Fruit fly (Drosophila melanogaster) whole organism, embryonic: ENCODE data around the gene EndoGI.

ENCODE experiments used
- ATbp ChIP-seq: fragments of 200-800 bp; sonication (Bioruptor generic); optimal IDR thresholded peaks from 2 replicates; lab custom pipeline; 2017; ENCODE audit warnings: missing biosample characterization, mild to moderate bottlenecking, missing genetic modification characterization, missing genetic modification reagents
- Blimp-1 ChIP-seq: fragments of 200-800 bp; sonication (Bioruptor generic); optimal IDR thresholded peaks from 3 replicates; lab custom pipeline; 2018; ENCODE audit warnings: missing biosample characterization, missing genetic modification characterization, mild to moderate bottlenecking, moderate library complexity, missing genetic modification reagents
- C15 ChIP-seq: fragments of 200-800 bp; sonication (Bioruptor generic); IDR thresholded peaks from 3 replicates; pipeline ENCODE4 v1.3.6; 2022; ENCODE audit warnings: missing biosample characterization, missing genetic modification characterization
- CG10431 ChIP-seq: fragments of 200-800 bp; sonication (Bioruptor generic); optimal IDR thresholded peaks from 3 replicates; lab custom pipeline; 2018; ENCODE audit warnings: missing biosample characterization, mild to moderate bottlenecking, missing genetic modification characterization
- CG11504 ChIP-seq: fragments of 200-800 bp; sonication (Bioruptor generic); optimal IDR thresholded peaks from 3 replicates; lab custom pipeline; 2019; ENCODE audit warnings: missing biosample characterization, mild to moderate bottlenecking, missing genetic modification characterization, moderate library complexity
- CG12942 ChIP-seq: fragments of 200-800 bp; sonication (Bioruptor generic); optimal IDR thresholded peaks from 3 replicates; lab custom pipeline; 2016; ENCODE audit warnings: missing biosample characterization, missing genetic modification characterization
- CG13894 ChIP-seq: fragments of 200-800 bp; sonication (Bioruptor generic); optimal IDR thresholded peaks from 3 replicates; lab custom pipeline; 2018; ENCODE audit warnings: missing biosample characterization, mild to moderate bottlenecking, missing genetic modification characterization, moderate library complexity
- CG15073 ChIP-seq: fragments of 200-800 bp; sonication (Bioruptor generic); optimal IDR thresholded peaks from 2 replicates; lab custom pipeline; 2016; ENCODE audit warnings: missing biosample characterization, missing genetic modification characterization
- CG16813 ChIP-seq: fragments of 200-800 bp; sonication (Bioruptor generic); IDR thresholded peaks from 3 replicates; pipeline ENCODE4 v1.3.6; 2022; ENCODE audit warnings: missing biosample characterization, missing genetic modification characterization; ENCODE audit not compliant: partially characterized antibody
- CG17361 ChIP-seq: fragments of 200-800 bp; sonication (Bioruptor generic); IDR thresholded peaks from 3 replicates; pipeline ENCODE4 v1.3.6; 2022; ENCODE audit warnings: missing biosample characterization, missing genetic modification characterization
- CG18476 ChIP-seq: fragments of 200-800 bp; sonication (Bioruptor generic); optimal IDR thresholded peaks from 2 replicates; lab custom pipeline; 2016; ENCODE audit warnings: missing biosample characterization, mild to moderate bottlenecking, missing genetic modification characterization
- CG18764 ChIP-seq: fragments of 200-800 bp; sonication (Bioruptor generic); optimal IDR thresholded peaks from 3 replicates; lab custom pipeline; 2016; ENCODE audit warnings: missing biosample characterization, missing genetic modification characterization
- CG31441 ChIP-seq: fragments of 200-800 bp; sonication (Bioruptor generic); IDR thresholded peaks from 2 replicates; pipeline ENCODE4 v1.3.6; 2022; ENCODE audit warnings: missing biosample characterization, missing genetic modification characterization
- CG3281 ChIP-seq: fragments of 200-800 bp; sonication (Bioruptor generic); optimal IDR thresholded peaks from 3 replicates; lab custom pipeline; 2017; ENCODE audit warnings: missing biosample characterization, mild to moderate bottlenecking, missing genetic modification characterization
- CG33557 ChIP-seq: fragments of 200-800 bp; sonication (Bioruptor generic); optimal IDR thresholded peaks from 2 replicates; lab custom pipeline; 2019; ENCODE audit warnings: missing biosample characterization, mild to moderate bottlenecking, missing genetic modification characterization, moderate library complexity
- CG34376 ChIP-seq: fragments of 200-800 bp; sonication (Bioruptor generic); optimal IDR thresholded peaks from 2 replicates; lab custom pipeline; 2018; ENCODE audit warnings: missing biosample characterization, mild to moderate bottlenecking, missing genetic modification characterization
- CG4617 ChIP-seq: fragments of 200-800 bp; sonication (Bioruptor generic); optimal IDR thresholded peaks from 3 replicates; lab custom pipeline; 2016; ENCODE audit warnings: missing biosample characterization, missing genetic modification characterization, borderline replicate concordance
- CG4854 ChIP-seq: fragments of 200-800 bp; sonication (Bioruptor generic); optimal IDR thresholded peaks from 2 replicates; lab custom pipeline; 2016; ENCODE audit warnings: missing biosample characterization, missing genetic modification characterization, inconsistent platforms
- CG7839 ChIP-seq: fragments of 200-800 bp; sonication (Bioruptor generic); optimal IDR thresholded peaks from 3 replicates; lab custom pipeline; 2018; ENCODE audit warnings: missing biosample characterization, mild to moderate bottlenecking, missing genetic modification characterization, moderate library complexity
- CG9437 ChIP-seq: fragments of 200-800 bp; sonication (Bioruptor generic); optimal IDR thresholded peaks from 2 replicates; lab custom pipeline; 2018; ENCODE audit warnings: missing biosample characterization, mild to moderate bottlenecking, missing genetic modification characterization
- CG9817 ChIP-seq: fragments of 200-800 bp; sonication (Bioruptor generic); optimal IDR thresholded peaks from 2 replicates; lab custom pipeline; 2018; ENCODE audit warnings: missing biosample characterization, mild to moderate bottlenecking, missing genetic modification characterization, moderate library complexity
- D ChIP-seq, 2 experiments: fragments of 200-800 bp in 1 of 2; fragments of >200 bp in 1 of 2; sonication (Bioruptor generic) in 1 of 2; optimal IDR thresholded peaks; 2 replicates in 1 of 2; 3 replicates in 1 of 2; lab custom pipeline; 2017; ENCODE audit warnings: mild to moderate bottlenecking in 1 of 2, missing biosample characterization in 1 of 2, missing genetic modification characterization in 1 of 2, missing genetic modification reagents in 1 of 2
- E2f1 ChIP-seq: fragments of 200-800 bp; sonication (Bioruptor generic); IDR thresholded peaks from 2 replicates; pipeline ENCODE4 v1.3.6; 2022; ENCODE audit warnings: missing biosample characterization, missing genetic modification characterization
- Fer3 ChIP-seq: fragments of 200-800 bp; sonication (Bioruptor generic); optimal IDR thresholded peaks from 2 replicates; lab custom pipeline; 2018; ENCODE audit warnings: missing biosample characterization, mild to moderate bottlenecking, missing genetic modification characterization, moderate library complexity
- H15 ChIP-seq: fragments of 200-800 bp; sonication (Bioruptor generic); IDR thresholded peaks from 3 replicates; pipeline ENCODE4 v1.3.6; 2022; ENCODE audit warnings: missing biosample characterization, missing genetic modification characterization
- Hand ChIP-seq: fragments of 200-800 bp; sonication (Bioruptor generic); optimal IDR thresholded peaks from 2 replicates; lab custom pipeline; 2017; ENCODE audit warnings: mild to moderate bottlenecking, missing biosample characterization, missing genetic modification reagents, missing genetic modification characterization
- Hr39 ChIP-seq: fragments of >200 bp; optimal IDR thresholded peaks from 2 replicates; lab custom pipeline; 2017
- Hsf ChIP-seq: fragments of 200-800 bp; sonication (Bioruptor generic); optimal IDR thresholded peaks from 3 replicates; lab custom pipeline; 2016; ENCODE audit warnings: missing biosample characterization, missing genetic modification characterization
- Jarid2 ChIP-seq: fragments of 200-800 bp; sonication (Bioruptor generic); optimal IDR thresholded peaks from 3 replicates; lab custom pipeline; 2017; ENCODE audit warnings: mild to moderate bottlenecking, missing biosample characterization, missing genetic modification reagents, missing genetic modification characterization
- Lim3 ChIP-seq: fragments of 200-800 bp; sonication (Bioruptor generic); IDR thresholded peaks from 2 replicates; pipeline ENCODE4 v1.3.6; 2022; ENCODE audit warnings: missing biosample characterization, missing genetic modification characterization
- Med ChIP-seq: fragments of 200-800 bp; sonication (Bioruptor generic); peaks from one replicate; lab custom pipeline; 2016; ENCODE audit warnings: missing biosample characterization, missing genetic modification characterization, mild to moderate bottlenecking, inconsistent platforms, moderate library complexity
- Oaz ChIP-seq: fragments of 200-800 bp; sonication (Bioruptor generic); IDR thresholded peaks from 2 replicates; pipeline ENCODE4 v1.3.6; 2022; ENCODE audit warnings: missing biosample characterization, missing genetic modification characterization
- Side ChIP-seq: fragments of 200-800 bp; sonication (Bioruptor generic); optimal IDR thresholded peaks from 2 replicates; lab custom pipeline; 2016; ENCODE audit warnings: missing biosample characterization, missing genetic modification characterization
- Sry-δ ChIP-seq: fragments of 200-800 bp; sonication (Bioruptor generic); optimal IDR thresholded peaks from 2 replicates; lab custom pipeline; 2016; ENCODE audit warnings: missing biosample characterization, missing genetic modification characterization
- Trl ChIP-seq, 3 experiments: fragments of >200 bp in 2 of 3; fragments of 200-800 bp in 1 of 3; sonication (Bioruptor generic) in 1 of 3; optimal IDR thresholded peaks; 2 replicates in 1 of 3; 3 replicates in 2 of 3; lab custom pipeline; 2016 to 2017; ENCODE audit warnings: missing biosample characterization in 1 of 3, missing genetic modification characterization in 1 of 3
- amos ChIP-seq: fragments of 200-800 bp; sonication (Bioruptor generic); IDR thresholded peaks from 2 replicates; pipeline ENCODE4 v1.3.6; 2022; ENCODE audit warnings: missing biosample characterization, missing genetic modification characterization; ENCODE audit not compliant: partially characterized antibody
- ap ChIP-seq: fragments of 200-800 bp; sonication (Bioruptor generic); IDR thresholded peaks from 2 replicates; pipeline ENCODE4 v1.3.6; 2022; ENCODE audit warnings: missing biosample characterization, missing genetic modification characterization
- ara ChIP-seq: fragments of 200-800 bp; sonication (Bioruptor generic); IDR thresholded peaks from 2 replicates; pipeline ENCODE4 v1.3.6; 2022; ENCODE audit warnings: missing biosample characterization, missing genetic modification characterization
- ems ChIP-seq: fragments of 200-800 bp; sonication (Bioruptor generic); optimal IDR thresholded peaks from 3 replicates; lab custom pipeline; 2016; ENCODE audit warnings: missing biosample characterization, missing genetic modification characterization
- eve ChIP-seq, 2 experiments: fragments of >200 bp; optimal IDR thresholded peaks; 2 replicates each; lab custom pipeline; 2017; ENCODE audit warnings: missing biosample characterization in 2 of 2, missing genetic modification characterization in 2 of 2
- fd102C ChIP-seq: fragments of 200-800 bp; sonication (Bioruptor generic); optimal IDR thresholded peaks from 2 replicates; lab custom pipeline; 2018; ENCODE audit warnings: missing biosample characterization, mild to moderate bottlenecking, missing genetic modification characterization, moderate library complexity
- insv ChIP-seq, 2 experiments: fragments of 200-800 bp; sonication (Bioruptor generic); optimal IDR thresholded peaks; 3 replicates each; lab custom pipeline; 2016 to 2018; ENCODE audit warnings: missing biosample characterization in 2 of 2, missing genetic modification characterization in 2 of 2
- ken ChIP-seq: fragments of 200-800 bp; sonication (Bioruptor generic); IDR thresholded peaks from 3 replicates; pipeline ENCODE4 v1.3.6; 2022; ENCODE audit warnings: missing biosample characterization, missing genetic modification characterization
- oc ChIP-seq: fragments of 200-800 bp; sonication (Bioruptor generic); optimal IDR thresholded peaks from 2 replicates; lab custom pipeline; 2018; ENCODE audit warnings: missing biosample characterization, mild to moderate bottlenecking, missing genetic modification characterization, moderate library complexity
- onecut ChIP-seq: fragments of 200-800 bp; sonication (Bioruptor generic); IDR thresholded peaks from 2 replicates; pipeline ENCODE4 v1.3.6; 2022; ENCODE audit warnings: missing biosample characterization, missing genetic modification characterization
- pzg ChIP-seq: fragments of 200-800 bp; sonication (Bioruptor generic); optimal IDR thresholded peaks from 3 replicates; lab custom pipeline; 2018; ENCODE audit warnings: missing biosample characterization, mild to moderate bottlenecking, missing genetic modification characterization, moderate library complexity
- sens ChIP-seq: fragments of 200-800 bp; sonication (Bioruptor generic); peaks from one replicate; lab custom pipeline; 2016; ENCODE audit warnings: missing biosample characterization, missing genetic modification characterization
- shn ChIP-seq: fragments of 200-800 bp; sonication (Bioruptor generic); optimal IDR thresholded peaks from 3 replicates; lab custom pipeline; 2016; ENCODE audit warnings: missing biosample characterization, missing genetic modification characterization
- usp ChIP-seq: fragments of >200 bp; optimal IDR thresholded peaks from 2 replicates; lab custom pipeline; 2017; ENCODE audit warnings: missing biosample characterization, missing genetic modification characterization
- vvl ChIP-seq: fragments of 200-800 bp; sonication (Bioruptor generic); IDR thresholded peaks from 2 replicates; pipeline ENCODE4 v1.3.6; 2022; ENCODE audit warnings: missing biosample characterization, missing genetic modification characterization
- wdn ChIP-seq: fragments of 200-800 bp; sonication (Bioruptor generic); IDR thresholded peaks from 2 replicates; pipeline ENCODE4 v1.3.6; 2022; ENCODE audit warnings: missing biosample characterization, missing genetic modification characterization

The EndoGI gene

DNA sequence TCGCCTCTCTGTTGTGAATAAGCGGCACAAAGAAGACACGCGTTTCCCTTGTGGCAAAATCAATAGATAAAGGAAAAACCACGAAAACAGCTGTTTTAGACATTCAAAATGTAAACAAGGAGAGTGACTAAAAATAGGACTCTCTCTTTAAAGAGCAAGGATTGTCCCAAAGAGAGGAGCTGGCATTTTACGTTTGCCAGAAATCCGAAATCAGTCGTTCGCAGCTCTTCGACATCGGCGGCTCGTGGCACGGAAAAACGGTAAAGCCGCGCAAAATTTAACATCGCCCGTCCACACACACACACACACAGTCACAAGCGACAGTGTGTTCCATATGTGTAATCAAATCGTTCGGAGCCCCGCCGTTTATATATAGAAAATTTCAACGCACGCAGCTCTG is 26.2 kb upstream of the EndoGI start, which contains the start of gene Ca-Ma2d (continued):
- TF ChIP-seq insv (GFP tag; optimal IDR thresholded peaks at IDR 0.05; lab: Kevin White, UChicago) (peak in 1 of 2 experiments; percentile 13), ATbp (GFP tag; lab: Kevin White, UChicago) (no peak), sens (GFP tag; lab: Kevin White, UChicago) (peak; percentile 5), CG7839 (tag; lab: Kevin White, UChicago) (no peak), CG4617 (GFP tag; lab: Kevin White, UChicago) (no peak), usp (GFP tag; lab: Kevin White, UChicago) (no peak), CG3281 (GFP tag; lab: Kevin White, UChicago) (no peak), Lim3 (GFP tag; lab: Robert Waterston, UW) (no peak), CG18476 (GFP tag; lab: Kevin White, UChicago) (no peak), C15 (GFP tag; lab: Robert Waterston, UW) (no peak), CG34376 (GFP tag; lab: Kevin White, UChicago) (no peak), CG15073 (no peak), Oaz (GFP tag; lab: Robert Waterston, UW) (no peak), Side (GFP tag; lab: Kevin White, UChicago) (no peak), amos (GFP tag; lab: Robert Waterston, UW) (peak; percentile 38; the same call in 1 of the 2 replicates), CG17361 (GFP tag; lab: Robert Waterston, UW) (no peak), Blimp-1 (no peak), CG11504 (tag; lab: Kevin White, UChicago) (no peak), ems (GFP tag; lab: Kevin White, UChicago) (no peak), CG33557 (GFP tag; lab: Kevin White, UChicago) (no peak), vvl (no peak), ap (GFP tag; lab: Robert Waterston, UW) (no peak), CG31441 (GFP tag; lab: Robert Waterston, UW) (no peak), shn (GFP tag; lab: Kevin White, UChicago) (no peak), Sry-δ (GFP tag; lab: Kevin White, UChicago) (no peak), CG9817 (tag; lab: Kevin White, UChicago) (no peak), Trl (optimal IDR thresholded peaks at IDR 0.05; lab: Kevin White, UChicago) (peak; percentile 72 to 78), Trl (GFP tag; optimal IDR thresholded peaks at IDR 0.05; lab: Kevin White, UChicago) (peak; percentile 1), ken (GFP tag; lab: Robert Waterston, UW) (no peak), pzg (GFP tag; lab: Kevin White, UChicago) (no peak), CG4854 (GFP tag; lab: Kevin White, UChicago) (no peak), Fer3 (tag; lab: Kevin White, UChicago) (no peak), H15 (GFP tag; lab: Robert Waterston, UW) (no peak), Med (GFP tag; lab: Kevin White, UChicago) (peak; percentile 85), Hr39 (lab: Kevin White, UChicago) (no peak), Hsf (GFP tag; lab: Kevin White, UChicago) (no peak), E2f1 (GFP tag; lab: Robert Waterston, UW) (no peak), wdn (no peak), CG16813 (GFP tag; lab: Robert Waterston, UW) (no peak), CG13894 (peak; percentile 24), onecut (GFP tag; lab: Robert Waterston, UW) (peak; percentile 92), ara (GFP tag; lab: Robert Waterston, UW) (no peak), Hand (no peak), CG18764 (GFP tag; lab: Kevin White, UChicago) (no peak), eve (GFP tag; optimal IDR thresholded peaks at IDR 0.05; lab: Kevin White, UChicago) (no peak), D (optimal IDR thresholded peaks at IDR 0.05; lab: Kevin White, UChicago) (no peak), D (GFP tag; optimal IDR thresholded peaks at IDR 0.05; lab: Kevin White, UChicago) (no peak), Jarid2 (GFP tag; lab: Kevin White, UChicago) (peak; percentile 75), oc (tag; lab: Kevin White, UChicago) (no peak), fd102C (GFP tag; lab: Kevin White, UChicago) (peak; percentile 34), CG12942 (no peak), CG10431 (GFP tag; lab: Kevin White, UChicago) (no peak), CG9437 (GFP tag; lab: Kevin White, UChicago) (no peak)
